Worm (Caenorhabditis elegans) whole organism, L2 larva: Measurements from ENCODE around the gene C10C5.7.

ENCODE experiments used
- C34F6.9 ChIP-seq: fragments of 150-350 bp; optimal IDR thresholded peaks from 2 replicates; lab custom pipeline; 2014; ENCODE audit warnings: missing biosample characterization, missing genetic modification characterization
- Y55F3AM.14 ChIP-seq: fragments of 200-800 bp; sonication (Bioruptor generic); optimal IDR thresholded peaks from 2 replicates; lab custom pipeline; 2018; ENCODE audit warnings: mild to moderate bottlenecking, missing genetic modification characterization, missing compliant biosample characterization
- aly-2 ChIP-seq: fragments of 150-350 bp; optimal IDR thresholded peaks from 2 replicates; lab custom pipeline; 2014; ENCODE audit warnings: missing biosample characterization, missing genetic modification characterization
- ama-1 ChIP-seq: fragments of 150-350 bp; optimal IDR thresholded peaks from 2 replicates; lab custom pipeline; 2018; ENCODE audit warnings: inconsistent platforms
- dmd-4 ChIP-seq: sonication (generic microtip); optimal IDR thresholded peaks from 2 replicates; lab custom pipeline; 2017; ENCODE audit warnings: missing biosample characterization, missing genetic modification characterization
- egl-27 ChIP-seq: sonication (generic microtip); optimal IDR thresholded peaks from 3 replicates; lab custom pipeline; 2017; ENCODE audit warnings: missing biosample characterization, missing genetic modification reagents, missing genetic modification characterization
- elt-1 ChIP-seq: fragments of 150-350 bp; optimal IDR thresholded peaks from 2 replicates; lab custom pipeline; 2014; ENCODE audit warnings: missing biosample characterization, missing genetic modification characterization
- lin-13 ChIP-seq: fragments of 150-350 bp; optimal IDR thresholded peaks from 2 replicates; lab custom pipeline; 2014; ENCODE audit warnings: missing biosample characterization, missing genetic modification reagents, missing genetic modification characterization
- mab-5 ChIP-seq: fragments of 150-350 bp; optimal IDR thresholded peaks from 2 replicates; lab custom pipeline; 2014; ENCODE audit warnings: missing biosample characterization, missing genetic modification characterization
- mdl-1 ChIP-seq, 2 experiments: fragments of 150-350 bp in 1 of 2; sonication (generic microtip) in 1 of 2; optimal IDR thresholded peaks; 2 replicates each; lab custom pipeline; 2017; ENCODE audit warnings: missing biosample characterization in 2 of 2, missing genetic modification characterization in 2 of 2
- nhr-10 ChIP-seq: sonication (generic microtip); optimal IDR thresholded peaks from 2 replicates; lab custom pipeline; 2017; ENCODE audit warnings: missing biosample characterization, missing genetic modification characterization
- nhr-21 ChIP-seq: fragments of 150-350 bp; optimal IDR thresholded peaks from 2 replicates; lab custom pipeline; 2014; ENCODE audit warnings: missing biosample characterization, missing genetic modification characterization
- nhr-237 ChIP-seq: fragments of 150-350 bp; optimal IDR thresholded peaks from 2 replicates; lab custom pipeline; 2014; ENCODE audit warnings: missing biosample characterization, missing genetic modification characterization
- skn-1 ChIP-seq: sonication (generic microtip); optimal IDR thresholded peaks from 2 replicates; lab custom pipeline; 2017; ENCODE audit warnings: missing biosample characterization, missing genetic modification characterization
- sma-9 ChIP-seq, 2 experiments: fragments of 150-350 bp in 1 of 2; sonication (generic microtip) in 1 of 2; optimal IDR thresholded peaks; 2 replicates each; lab custom pipeline; 2014 to 2016; ENCODE audit warnings: missing genetic modification characterization in 2 of 2, mild to moderate bottlenecking in 1 of 2, missing biosample characterization in 1 of 2, missing compliant biosample characterization in 1 of 2, missing genetic modification reagents in 1 of 2, moderate library complexity in 1 of 2
- unc-55 ChIP-seq: fragments of 150-350 bp; sonication (generic microtip); optimal IDR thresholded peaks from 3 replicates; lab custom pipeline; 2014; ENCODE audit warnings: missing biosample characterization, missing genetic modification reagents, missing genetic modification characterization
- zag-1 ChIP-seq: fragments of 150-350 bp; optimal IDR thresholded peaks from 2 replicates; lab custom pipeline; 2014; ENCODE audit warnings: missing biosample characterization, missing genetic modification characterization
- ztf-11 ChIP-seq: sonication (generic microtip); optimal IDR thresholded peaks from 2 replicates; lab custom pipeline; 2017; ENCODE audit warnings: missing biosample characterization, missing genetic modification characterization

C10C5.7 gene

ce11 chrIV:9432327-9432726 lies 47.4 kb downstream of the C10C5.7 start:
- TF ChIP-seq sma-9 (GFP tag; optimal IDR thresholded peaks at IDR 0.05; lab: Kevin White, UChicago) (no peak), sma-9 (tag; optimal IDR thresholded peaks at IDR 0.05; lab: Kevin White, UChicago) (no peak), C34F6.9 (no peak), nhr-21 (no peak), lin-13 (no peak), Y55F3AM.14 (GFP tag; lab: Kevin White, UChicago) (no peak), egl-27 (tag; lab: Kevin White, UChicago) (no peak), nhr-10 (tag; lab: Kevin White, UChicago) (no peak), ztf-11 (tag; lab: Kevin White, UChicago) (no peak), zag-1 (no peak), aly-2 (tag; lab: Kevin White, UChicago) (no peak), dmd-4 (tag; lab: Kevin White, UChicago) (no peak), nhr-237 (no peak), ama-1 (lab: Kevin White, UChicago) (no peak), mdl-1 (tag; optimal IDR thresholded peaks at IDR 0.05; lab: Kevin White, UChicago) (no peak), elt-1 (tag; lab: Kevin White, UChicago) (no peak), mab-5 (tag; lab: Kevin White, UChicago) (no peak), skn-1 (no peak), unc-55 (GFP tag; lab: Kevin White, UChicago) (no peak)
